Fruit fly (Drosophila melanogaster): ENCODE measurements around the gene CG8219.
"Not testable (repeated sequence)": the region's sequence is repeated elsewhere in the genome, so short reads cannot be mapped to it uniquely, and the experiment has no call there.

CG8219 gene

DNA sequence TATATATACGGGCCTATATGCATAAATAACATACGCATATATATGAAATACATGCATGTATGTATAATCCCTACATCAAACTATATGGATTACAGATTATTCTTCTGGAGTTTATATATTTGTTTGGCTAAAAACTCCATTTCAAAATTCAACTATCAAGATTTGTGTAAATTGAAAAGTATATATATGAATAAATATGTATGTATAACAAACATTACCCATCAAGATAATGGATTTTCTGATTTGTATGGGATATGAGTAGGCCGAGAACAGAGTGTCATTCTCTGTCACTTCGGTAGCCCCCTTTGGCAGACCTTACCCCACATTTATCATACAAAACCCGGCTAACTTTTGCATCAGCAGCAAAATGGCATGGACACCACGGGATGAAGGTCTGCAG, at the start of gene CG8219:
TSS of gene CG8219 (plus strand) at position 301 of the 400 bp plus-strand sequence.
- TF ChIP-seq CG17801 (GFP tag; optimal IDR thresholded peaks at IDR 0.05; ENCODE audit: partially characterized antibody), result no peak

DNA sequence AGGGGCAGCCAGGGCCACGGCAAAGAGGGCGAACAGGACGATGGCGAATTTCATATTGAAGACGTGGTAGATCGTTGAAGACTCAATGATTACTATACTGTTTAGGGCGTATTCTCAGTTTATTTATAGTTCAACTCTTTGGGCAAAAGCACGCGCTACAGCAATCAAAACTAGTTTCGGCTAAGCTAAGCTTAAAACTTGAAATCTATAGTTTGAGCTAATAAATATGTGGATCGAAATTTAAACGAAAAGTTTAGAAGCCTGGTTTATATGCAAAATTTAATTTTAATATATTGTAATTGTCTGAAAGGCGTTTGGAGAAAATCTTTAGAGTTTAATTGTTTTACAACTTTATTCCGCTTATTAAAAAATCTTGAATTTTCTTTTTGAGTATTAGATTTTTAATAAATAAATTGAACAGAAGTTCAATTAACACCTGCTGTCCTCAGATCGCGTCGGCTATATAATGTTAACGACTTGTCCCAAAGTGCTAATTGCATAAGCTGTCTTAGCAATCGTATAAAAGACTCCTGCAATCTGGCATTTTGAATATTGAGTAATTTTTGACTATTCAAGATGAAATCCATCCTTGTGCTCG, 49.4 kb upstream of the CG8219 start, which contains the start of the genes Cpr65Ax2 and Lcp65Aa:
TSS of gene Cpr65Ax2 (minus strand) at position 101 of the 598 bp plus-strand sequence.
TSS of gene Lcp65Aa (plus strand) at position 548 of the 598 bp plus-strand sequence.
- TF ChIP-seq CG17801 (GFP tag; optimal IDR thresholded peaks at IDR 0.05; ENCODE audit: partially characterized antibody), result not testable (repeated sequence)

DNA sequence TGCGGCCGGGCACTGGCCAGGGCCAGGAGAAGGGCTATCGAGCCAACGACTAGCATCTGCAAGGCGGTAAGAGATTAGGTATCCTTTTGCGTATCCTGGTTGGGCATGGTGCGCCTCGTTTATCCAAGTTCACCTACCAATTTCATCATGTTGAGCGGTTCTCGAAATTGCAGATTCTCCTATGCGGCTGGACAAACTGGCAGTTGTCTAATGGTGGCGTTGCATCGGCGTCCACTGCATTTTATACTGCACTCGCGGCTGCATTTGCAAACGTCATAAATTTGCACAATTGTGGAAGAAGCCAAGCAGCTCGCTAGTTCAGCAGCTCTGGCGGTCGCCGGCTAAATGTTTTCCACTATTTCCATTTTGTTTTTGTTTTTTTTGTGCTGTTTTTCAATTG, 47.7 kb upstream of the CG8219 start, which contains the start of gene Acp65Aa:
TSS of gene Acp65Aa (minus strand) at position 215 of the 400 bp plus-strand sequence.
- no peak for TF ChIP-seq CG17801 (GFP tag; optimal IDR thresholded peaks at IDR 0.05; ENCODE audit: partially characterized antibody)

DNA sequence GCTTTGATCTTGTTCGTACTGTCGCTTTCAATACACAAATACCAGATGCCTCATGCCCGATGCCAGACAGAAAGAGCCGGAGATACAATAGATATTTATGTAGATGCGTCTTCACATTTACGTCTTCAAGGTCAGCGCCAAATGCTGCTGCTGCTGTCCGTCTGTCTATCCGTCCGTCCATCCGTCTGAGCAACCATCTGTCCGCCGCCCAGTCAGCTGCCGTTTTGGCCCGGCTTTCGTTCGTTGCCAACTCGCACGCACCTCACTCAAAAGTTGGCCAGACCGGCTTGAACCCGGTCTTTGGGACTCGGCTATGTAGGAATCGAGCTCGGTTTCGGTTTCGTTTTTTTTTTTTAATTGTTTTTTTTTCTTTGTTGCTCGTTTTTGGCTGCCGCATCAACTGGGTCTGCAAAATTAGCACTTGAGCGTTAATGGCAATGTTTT, 45.3 kb upstream of the CG8219 start:
- TF ChIP-seq CG17801 (GFP tag; optimal IDR thresholded peaks at IDR 0.05; ENCODE audit: partially characterized antibody), result no peak

DNA sequence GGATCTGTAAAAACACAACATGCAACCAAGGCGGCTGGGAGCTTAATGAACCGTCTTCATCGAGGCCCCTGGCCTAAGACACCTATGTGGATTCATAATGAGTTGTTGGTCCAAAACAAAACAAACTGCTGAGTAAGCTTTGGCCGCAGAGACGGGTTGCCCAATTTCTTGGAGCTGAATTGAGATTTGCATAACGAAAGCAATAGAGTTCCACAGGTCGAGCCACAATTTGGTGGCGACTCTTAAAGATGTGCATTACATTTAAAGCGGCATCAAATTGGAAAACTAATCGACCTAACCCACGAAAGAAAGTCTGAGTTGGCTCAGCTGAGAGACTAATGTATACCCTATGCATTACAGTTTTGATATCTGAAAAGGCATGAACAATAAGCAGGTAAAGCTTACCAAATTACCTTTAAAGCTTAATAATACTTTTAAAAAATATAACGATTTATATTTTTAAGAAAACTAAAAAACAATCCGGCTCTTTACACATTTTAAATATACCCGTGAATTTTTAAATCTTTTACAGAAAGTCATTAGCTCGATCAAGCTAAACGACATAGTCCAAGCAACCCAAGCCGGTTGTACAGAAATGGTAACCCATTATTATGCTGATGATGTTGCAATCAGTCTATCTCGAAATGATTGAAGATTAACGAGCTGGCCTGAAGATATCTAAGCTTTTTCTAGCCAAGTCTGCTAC, 42.8 kb upstream of the CG8219 start, which contains the start of gene CG13297:
TSS of gene CG13297 (minus strand) at position 51 of the 706 bp plus-strand sequence.
- no peak for TF ChIP-seq CG17801 (GFP tag; optimal IDR thresholded peaks at IDR 0.05; ENCODE audit: partially characterized antibody)

DNA sequence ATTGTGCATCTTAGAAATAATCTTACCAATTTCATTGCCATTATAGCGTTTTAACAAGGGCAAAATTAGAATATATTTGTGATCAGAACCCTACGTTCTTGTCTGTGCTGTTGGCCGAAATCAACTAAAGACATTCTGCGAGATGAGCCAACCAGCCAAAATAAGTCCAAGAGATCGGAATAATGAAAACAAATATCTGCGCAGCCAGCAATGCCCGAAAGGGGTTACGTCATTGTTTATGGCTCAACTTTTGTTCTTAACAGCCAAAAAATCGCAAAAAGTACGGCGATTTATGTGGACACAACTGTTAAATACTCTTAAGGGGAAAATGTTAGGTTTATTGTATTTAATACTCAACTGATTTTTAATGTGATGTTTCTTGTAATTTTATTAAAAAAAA, 41.7 kb upstream of the CG8219 start, which contains the start of gene Cpr65Ay:
TSS of gene Cpr65Ay (minus strand) at position 101 of the 400 bp plus-strand sequence.
- no peak for TF ChIP-seq CG17801 (GFP tag; optimal IDR thresholded peaks at IDR 0.05; ENCODE audit: partially characterized antibody)

DNA sequence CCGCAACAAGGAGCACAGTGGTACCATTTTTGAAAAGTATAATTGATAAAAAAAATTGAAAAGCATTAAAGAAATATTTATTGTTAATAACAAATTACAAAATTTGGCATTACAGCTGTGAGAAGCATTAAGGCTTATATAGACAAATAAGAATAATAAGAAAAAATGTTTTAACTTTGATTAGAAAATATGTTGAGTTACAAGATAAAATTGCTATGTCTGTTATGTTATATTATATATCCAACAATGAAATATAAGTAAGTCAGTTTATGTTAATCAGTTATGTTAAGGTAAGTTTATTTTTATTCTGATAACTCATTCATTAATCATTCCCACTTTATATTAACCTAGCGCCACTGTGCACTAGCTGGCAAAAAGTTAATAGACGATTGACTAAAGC, 40.4 kb upstream of the CG8219 start:
- no peak for TF ChIP-seq CG17801 (GFP tag; optimal IDR thresholded peaks at IDR 0.05; ENCODE audit: partially characterized antibody)

DNA sequence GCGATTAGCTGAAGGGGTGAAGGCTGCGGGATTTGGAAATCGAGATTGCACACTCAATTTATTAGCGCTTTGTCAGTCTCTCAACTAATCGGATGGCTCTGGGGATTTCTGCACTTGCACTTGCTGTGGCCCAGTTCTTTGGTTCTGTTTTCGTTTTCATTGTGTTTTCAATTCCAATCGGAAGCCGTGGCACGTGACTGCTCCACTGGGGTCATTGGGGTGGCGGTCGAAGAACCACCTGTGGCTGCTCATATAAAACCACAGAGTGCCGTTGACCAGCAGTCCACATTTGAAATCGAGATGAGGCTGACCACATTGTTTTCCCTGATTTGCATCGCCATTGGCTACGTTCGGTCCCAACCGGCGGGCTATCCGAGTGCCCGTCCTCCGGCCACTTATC, 39.8 kb upstream of the CG8219 start, which contains the start of gene Cpr65Az:
TSS of gene Cpr65Az (plus strand) at position 301 of the 400 bp plus-strand sequence.
- TF ChIP-seq CG17801 (GFP tag; optimal IDR thresholded peaks at IDR 0.05; ENCODE audit: partially characterized antibody), result no peak

DNA sequence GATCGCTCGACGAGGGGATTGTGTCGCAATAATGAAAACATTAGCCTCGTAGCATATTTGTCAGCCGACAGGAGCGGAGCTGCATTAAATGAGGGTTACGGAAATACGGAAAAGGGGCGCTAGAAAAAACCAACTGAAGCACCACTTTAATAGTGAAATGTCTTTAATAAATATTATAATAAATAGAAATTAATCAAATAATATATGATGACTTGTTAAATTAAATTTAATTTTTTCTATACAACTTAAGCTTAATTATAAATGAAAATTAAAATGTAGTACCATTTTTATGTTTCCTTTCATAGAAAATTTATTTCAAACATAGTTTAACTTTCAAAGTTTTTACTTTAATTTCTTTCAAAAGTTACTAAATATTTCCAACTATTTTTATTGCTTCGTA, 38.3 kb upstream of the CG8219 start:
- TF ChIP-seq CG17801 (GFP tag; optimal IDR thresholded peaks at IDR 0.05; ENCODE audit: partially characterized antibody), result no peak

DNA sequence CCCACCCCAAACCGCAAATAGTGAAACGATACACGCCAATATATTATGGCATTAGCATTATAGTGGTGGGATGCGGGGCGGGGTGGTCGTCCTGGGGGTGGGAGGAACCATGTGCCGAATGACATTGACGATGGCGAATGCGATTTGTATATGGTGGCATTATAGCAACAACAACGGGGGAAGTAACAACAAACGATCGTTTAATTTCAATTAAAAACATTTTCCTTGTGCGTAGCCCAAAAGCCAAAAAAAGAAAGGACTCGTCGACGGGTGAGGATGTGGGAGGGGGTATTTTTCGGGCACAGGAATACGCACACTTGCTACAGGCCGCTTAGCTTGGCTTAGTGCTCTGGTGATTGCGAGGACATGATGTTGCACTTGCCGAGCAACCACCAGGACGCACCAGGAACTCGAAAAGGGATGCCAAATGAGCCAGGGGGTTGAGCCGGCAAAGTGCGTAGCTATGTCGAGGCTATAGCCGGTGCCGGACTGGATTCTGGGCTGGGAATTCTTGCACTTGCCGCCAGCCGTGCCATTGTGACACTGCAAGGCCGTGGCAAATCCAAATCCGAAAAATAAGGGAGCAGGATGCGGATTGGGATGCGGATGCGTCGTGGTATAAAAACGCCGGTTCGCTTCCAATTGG, 37.7 kb upstream of the CG8219 start, which contains the start of gene Prdm13:
TSS of gene Prdm13 (plus strand) at position 645 of the 646 bp plus-strand sequence.
- no peak for TF ChIP-seq CG17801 (GFP tag; optimal IDR thresholded peaks at IDR 0.05; ENCODE audit: partially characterized antibody)

DNA sequence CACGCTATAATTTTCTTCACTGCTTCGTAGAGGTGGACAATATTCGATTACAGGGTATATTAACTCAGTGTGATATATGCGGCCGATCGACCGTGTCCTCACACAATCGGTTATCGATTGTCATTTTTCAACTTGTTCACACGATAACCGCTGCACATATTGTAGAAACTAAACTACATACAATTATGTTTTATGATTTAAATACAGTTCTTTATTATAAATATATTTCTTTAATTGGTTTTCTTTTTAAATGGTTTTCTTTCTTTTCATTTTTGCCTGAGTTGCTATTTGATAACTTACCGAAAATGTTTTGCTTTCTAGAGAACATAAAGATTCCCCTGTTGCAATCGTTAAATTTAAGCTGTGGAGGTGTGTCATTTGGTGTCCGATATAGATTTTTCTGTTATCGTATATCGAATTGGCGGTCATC, 26.4 kb upstream of the CG8219 start, which contains the start of the genes fmt and CG7376:
TSS of gene fmt (minus strand) at position 55 of the 430 bp plus-strand sequence.
TSS of gene CG7376 (plus strand) at position 423 of the 430 bp plus-strand sequence.
- TF ChIP-seq CG17801 (GFP tag; optimal IDR thresholded peaks at IDR 0.05; ENCODE audit: partially characterized antibody), result peak; percentile 36

DNA sequence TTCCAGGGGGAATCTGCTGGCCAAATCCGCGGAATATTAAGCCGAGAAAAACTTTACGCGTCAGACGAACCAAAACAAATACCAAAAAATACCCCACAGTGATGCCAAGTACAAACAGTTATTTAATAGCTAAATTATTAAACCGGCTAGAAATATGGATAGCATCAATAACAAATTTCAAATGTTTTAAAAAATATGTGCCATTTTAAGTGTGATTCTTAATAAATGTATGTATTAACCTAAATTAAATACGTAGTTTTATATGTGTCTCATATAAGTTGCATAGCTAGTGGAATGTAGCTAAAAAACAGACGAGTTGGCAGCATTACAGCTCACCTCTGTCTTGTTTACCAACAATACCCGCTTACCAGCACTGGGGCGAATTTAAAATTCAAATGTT, 18.5 kb upstream of the CG8219 start, which contains the start of gene CG10274:
TSS of gene CG10274 (minus strand) at position 54 of the 400 bp plus-strand sequence.
- peak; percentile 61 for TF ChIP-seq CG17801 (GFP tag; optimal IDR thresholded peaks at IDR 0.05; ENCODE audit: partially characterized antibody)

DNA sequence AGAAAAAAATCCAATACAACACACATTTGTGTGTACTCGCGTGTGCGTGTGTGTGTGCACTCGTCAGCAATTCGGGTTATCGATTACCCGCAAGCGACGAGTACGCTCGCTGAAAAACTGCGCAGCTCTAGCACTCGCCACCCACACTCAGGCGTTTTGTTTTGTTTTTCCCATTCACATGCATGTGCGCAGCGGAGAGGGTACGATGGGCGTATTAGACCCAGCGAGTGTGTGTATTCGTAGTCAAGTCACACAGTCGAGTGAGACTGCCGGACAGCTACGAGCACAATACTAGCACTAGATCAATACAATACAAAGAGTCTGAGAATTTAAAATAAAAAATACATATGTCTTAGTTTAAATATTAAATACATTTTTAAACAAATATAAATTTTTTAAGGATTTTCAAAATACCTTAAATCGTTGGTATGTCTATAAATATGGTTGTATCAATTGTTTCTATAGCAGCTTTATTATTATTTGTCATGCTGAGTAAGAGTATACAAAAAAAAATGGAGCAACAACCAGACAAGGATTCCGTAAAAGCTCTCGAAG, 15.3 kb upstream of the CG8219 start, which contains the start of the genes D19B and CG43293:
TSS of gene D19B (minus strand) at position 37 of the 555 bp plus-strand sequence.
TSS of gene CG43293 (plus strand) at position 306 of the 555 bp plus-strand sequence.
- TF ChIP-seq CG17801 (GFP tag; optimal IDR thresholded peaks at IDR 0.05; ENCODE audit: partially characterized antibody), result peak; percentile 69
